Worm (Caenorhabditis elegans) whole organism, L1 larva: ENCODE results near the gene wapl-1.

Source experiments
- Y116A8C.19 ChIP-seq: sonication (generic microtip); optimal IDR thresholded peaks from 2 replicates; lab custom pipeline; 2016; ENCODE audit warnings: missing compliant biosample characterization, missing genetic modification characterization, borderline replicate concordance
- aha-1 ChIP-seq: fragments of 150-350 bp; optimal IDR thresholded peaks from 2 replicates; lab custom pipeline; 2014; ENCODE audit warnings: missing biosample characterization, missing genetic modification characterization
- alr-1 ChIP-seq: fragments of 200-800 bp; sonication (Bioruptor generic); optimal IDR thresholded peaks from 2 replicates; lab custom pipeline; 2018; ENCODE audit warnings: borderline replicate concordance, mild to moderate bottlenecking, missing genetic modification characterization, missing compliant biosample characterization
- aly-2 ChIP-seq: fragments of 150-350 bp; optimal IDR thresholded peaks from 2 replicates; lab custom pipeline; 2014; ENCODE audit warnings: missing biosample characterization, missing genetic modification characterization
- blmp-1 ChIP-seq: fragments of 150-350 bp; optimal IDR thresholded peaks from 2 replicates; lab custom pipeline; 2014; ENCODE audit warnings: missing biosample characterization, missing genetic modification characterization
- ceh-8 ChIP-seq: fragments of 200-800 bp; sonication (Bioruptor generic); optimal IDR thresholded peaks from 2 replicates; lab custom pipeline; 2018; ENCODE audit warnings: mild to moderate bottlenecking, missing genetic modification characterization, moderate library complexity, missing compliant biosample characterization
- ceh-82 ChIP-seq, 3 experiments: fragments of 150-350 bp in 1 of 3; sonication (generic microtip) in 2 of 3; optimal IDR thresholded peaks; 2 replicates each; lab custom pipeline; 2014 to 2017; ENCODE audit warnings: missing biosample characterization in 3 of 3, missing genetic modification characterization in 3 of 3
- ceh-90 ChIP-seq: sonication (generic microtip); optimal IDR thresholded peaks from 2 replicates; lab custom pipeline; 2016; ENCODE audit warnings: missing genetic modification characterization, missing compliant biosample characterization
- ces-1 ChIP-seq: fragments of 150-350 bp; optimal IDR thresholded peaks from 2 replicates; lab custom pipeline; 2014; ENCODE audit warnings: missing biosample characterization, missing genetic modification reagents, missing genetic modification characterization
- dpl-1 ChIP-seq, 3 experiments: fragments of 150-350 bp in 2 of 3; sonication (generic microtip) in 1 of 3; optimal IDR thresholded peaks; 2 replicates each; lab custom pipeline; 2014 to 2017; ENCODE audit warnings: missing biosample characterization in 3 of 3, missing genetic modification characterization in 3 of 3, missing genetic modification reagents in 3 of 3
- dsc-1 ChIP-seq: sonication (generic microtip); optimal IDR thresholded peaks from 2 replicates; lab custom pipeline; 2016; ENCODE audit warnings: mild to moderate bottlenecking, missing genetic modification characterization, missing compliant biosample characterization
- efl-1 ChIP-seq, 4 experiments: fragments of 150-350 bp; optimal IDR thresholded peaks in 3 of 4; peaks in 1 of 4; 1 replicate in 1 of 4; 2 replicates in 3 of 4; lab custom pipeline; 2014; ENCODE audit warnings: missing biosample characterization in 2 of 4, missing genetic modification characterization in 2 of 4, missing genetic modification reagents in 2 of 4
- egl-13 ChIP-seq: sonication (generic microtip); optimal IDR thresholded peaks from 2 replicates; lab custom pipeline; 2016; ENCODE audit warnings: missing genotype, missing genetic modification reagents, missing genetic modification characterization, missing compliant biosample characterization
- egl-27 ChIP-seq, 2 experiments: fragments of 150-350 bp in 1 of 2; sonication (generic microtip); optimal IDR thresholded peaks; 3 replicates each; lab custom pipeline; 2017 to 2018; ENCODE audit warnings: missing biosample characterization in 2 of 2, missing genetic modification characterization in 2 of 2, missing genetic modification reagents in 2 of 2
- elt-3 ChIP-seq, 6 experiments: fragments of 150-350 bp in 1 of 6; sonication (generic microtip); optimal IDR thresholded peaks; 2 replicates each; lab custom pipeline; 2017 to 2018; ENCODE audit warnings: missing biosample characterization in 6 of 6, missing genetic modification characterization in 6 of 6, inconsistent platforms in 1 of 6
- fkh-4 ChIP-seq: sonication (generic microtip); optimal IDR thresholded peaks from 2 replicates; lab custom pipeline; 2016; ENCODE audit warnings: missing compliant biosample characterization, missing genetic modification characterization, borderline replicate concordance
- fkh-8 ChIP-seq: sonication (generic microtip); optimal IDR thresholded peaks from 2 replicates; lab custom pipeline; 2016; ENCODE audit warnings: mild to moderate bottlenecking, missing genetic modification characterization, missing compliant biosample characterization
- fos-1 ChIP-seq: fragments of 150-350 bp; optimal IDR thresholded peaks from 2 replicates; lab custom pipeline; 2014; ENCODE audit warnings: missing biosample characterization, missing genetic modification characterization
- grh-1 ChIP-seq: fragments of 200-800 bp; sonication (Bioruptor generic); IDR thresholded peaks from 2 replicates; pipeline ENCODE4 v1.3.6; 2022; ENCODE audit warnings: missing genetic modification reagents, missing genetic modification characterization, missing compliant biosample characterization
- irx-1 ChIP-seq: sonication (generic microtip); optimal IDR thresholded peaks from 2 replicates; lab custom pipeline; 2016; ENCODE audit warnings: missing genetic modification characterization, missing compliant biosample characterization
- lin-13 ChIP-seq: fragments of 150-350 bp; optimal IDR thresholded peaks from 2 replicates; lab custom pipeline; 2014; ENCODE audit warnings: missing biosample characterization, missing genetic modification reagents, missing genetic modification characterization
- lin-14 ChIP-seq: fragments of 200-800 bp; sonication (Bioruptor generic); optimal IDR thresholded peaks from 2 replicates; lab custom pipeline; 2018; ENCODE audit warnings: mild to moderate bottlenecking, missing genetic modification characterization, moderate library complexity, missing compliant biosample characterization
- lin-35 ChIP-seq, 2 experiments: fragments of 150-350 bp; optimal IDR thresholded peaks; 2 replicates each; lab custom pipeline; 2014; ENCODE audit warnings: missing biosample characterization in 2 of 2, missing genetic modification characterization in 2 of 2, missing genetic modification reagents in 2 of 2
- lin-39 ChIP-seq: fragments of 150-350 bp; optimal IDR thresholded peaks from 2 replicates; lab custom pipeline; 2014; ENCODE audit warnings: missing biosample characterization, missing genetic modification reagents, missing genetic modification characterization
- lir-3 ChIP-seq: sonication (generic microtip); optimal IDR thresholded peaks from 2 replicates; lab custom pipeline; 2016; ENCODE audit warnings: mild to moderate bottlenecking, missing genetic modification characterization, moderate library complexity, missing compliant biosample characterization; ENCODE audit not compliant: poor library complexity
- lsy-2 ChIP-seq, 2 experiments: fragments of 150-350 bp; optimal IDR thresholded peaks; 2 replicates each; lab custom pipeline; 2014; ENCODE audit warnings: missing biosample characterization in 2 of 2, missing genetic modification characterization in 2 of 2
- mab-9 ChIP-seq: fragments of 200-800 bp; sonication (Bioruptor generic); IDR thresholded peaks from 2 replicates; pipeline ENCODE4 v1.3.6; 2022; ENCODE audit warnings: missing genetic modification reagents, missing genetic modification characterization, missing compliant biosample characterization
- nhr-11 ChIP-seq: fragments of 150-350 bp; optimal IDR thresholded peaks from 2 replicates; lab custom pipeline; 2014; ENCODE audit warnings: missing biosample characterization, missing genetic modification characterization
- nhr-19 ChIP-seq: fragments of 200-800 bp; sonication (Bioruptor generic); conservative IDR thresholded peaks from 2 replicates; pipeline ENCODE4 v1.3.6; 2022; ENCODE audit warnings: missing genetic modification characterization, missing compliant biosample characterization
- nhr-20 ChIP-seq: sonication (generic microtip); optimal IDR thresholded peaks from 2 replicates; lab custom pipeline; 2016; ENCODE audit warnings: mild to moderate bottlenecking, missing genetic modification characterization, missing compliant biosample characterization
- nhr-237 ChIP-seq: fragments of 150-350 bp; optimal IDR thresholded peaks from 2 replicates; lab custom pipeline; 2014; ENCODE audit warnings: missing biosample characterization, missing genetic modification characterization
- nhr-28 ChIP-seq: fragments of 150-350 bp; optimal IDR thresholded peaks from 2 replicates; lab custom pipeline; 2014; ENCODE audit warnings: missing biosample characterization, missing genetic modification characterization
- nhr-71 ChIP-seq: sonication (generic microtip); optimal IDR thresholded peaks from 2 replicates; lab custom pipeline; 2016; ENCODE audit warnings: mild to moderate bottlenecking, missing genetic modification characterization, moderate library complexity, missing compliant biosample characterization
- nhr-76 ChIP-seq: sonication (generic microtip); optimal IDR thresholded peaks from 2 replicates; lab custom pipeline; 2017; ENCODE audit warnings: missing biosample characterization, missing genetic modification characterization
- nhr-77 ChIP-seq: fragments of 150-350 bp; optimal IDR thresholded peaks from 2 replicates; lab custom pipeline; 2014; ENCODE audit warnings: missing biosample characterization, missing genetic modification characterization
- nhr-85 ChIP-seq: sonication (generic microtip); peaks from one replicate; lab custom pipeline; 2016; ENCODE audit warnings: missing genetic modification characterization, inconsistent platforms, missing compliant biosample characterization
- nhr-90 ChIP-seq: sonication (generic microtip); optimal IDR thresholded peaks from 2 replicates; lab custom pipeline; 2016; ENCODE audit warnings: mild to moderate bottlenecking, missing genetic modification characterization, missing compliant biosample characterization; ENCODE audit not compliant: poor library complexity
- pqm-1 ChIP-seq: sonication (generic microtip); optimal IDR thresholded peaks from 3 replicates; lab custom pipeline; 2017; ENCODE audit warnings: missing biosample characterization, missing genetic modification characterization
- snu-23 ChIP-seq: sonication (generic microtip); optimal IDR thresholded peaks from 2 replicates; lab custom pipeline; 2016; ENCODE audit warnings: missing genetic modification characterization, missing compliant biosample characterization
- sptf-1 ChIP-seq: fragments of 150-350 bp; optimal IDR thresholded peaks from 2 replicates; lab custom pipeline; 2014; ENCODE audit warnings: missing biosample characterization, missing genetic modification characterization
- sup-37 ChIP-seq: fragments of 200-800 bp; sonication (Bioruptor generic); optimal IDR thresholded peaks from 2 replicates; lab custom pipeline; 2018; ENCODE audit warnings: mild to moderate bottlenecking, missing genetic modification characterization, missing compliant biosample characterization
- swsn-7 ChIP-seq: sonication (generic microtip); optimal IDR thresholded peaks from 2 replicates; lab custom pipeline; 2016; ENCODE audit warnings: missing genetic modification characterization, missing compliant biosample characterization
- tbx-2 ChIP-seq: sonication (generic microtip); optimal IDR thresholded peaks from 2 replicates; lab custom pipeline; 2016; ENCODE audit warnings: missing genetic modification characterization, missing compliant biosample characterization
- tlp-1 ChIP-seq: fragments of 150-350 bp; optimal IDR thresholded peaks from 2 replicates; lab custom pipeline; 2014; ENCODE audit warnings: missing biosample characterization, missing genetic modification characterization
- unc-86 ChIP-seq: sonication (generic microtip); optimal IDR thresholded peaks from 2 replicates; lab custom pipeline; 2016; ENCODE audit warnings: missing genetic modification characterization, missing compliant biosample characterization
- unc-98 ChIP-seq: fragments of 200-800 bp; sonication (Bioruptor generic); IDR thresholded peaks from 2 replicates; pipeline ENCODE4 v1.3.6; 2022; ENCODE audit warnings: missing genetic modification characterization, missing compliant biosample characterization
- vab-15 ChIP-seq: sonication (generic microtip); optimal IDR thresholded peaks from 2 replicates; lab custom pipeline; 2017; ENCODE audit warnings: missing genotype, mild to moderate bottlenecking, missing genetic modification characterization, missing compliant biosample characterization
- zag-1 ChIP-seq: fragments of 150-350 bp; optimal IDR thresholded peaks from 2 replicates; lab custom pipeline; 2014; ENCODE audit warnings: missing biosample characterization, missing genetic modification characterization
- ztf-11 ChIP-seq, 2 experiments: sonication (generic microtip); optimal IDR thresholded peaks; 2 replicates each; lab custom pipeline; 2016 to 2017; ENCODE audit warnings: missing genetic modification characterization in 2 of 2, missing biosample characterization in 1 of 2, missing compliant biosample characterization in 1 of 2
- ztf-4 ChIP-seq: fragments of 150-350 bp; optimal IDR thresholded peaks from 2 replicates; lab custom pipeline; 2014; ENCODE audit warnings: missing biosample characterization, missing genetic modification characterization

wapl-1 gene

DNA sequence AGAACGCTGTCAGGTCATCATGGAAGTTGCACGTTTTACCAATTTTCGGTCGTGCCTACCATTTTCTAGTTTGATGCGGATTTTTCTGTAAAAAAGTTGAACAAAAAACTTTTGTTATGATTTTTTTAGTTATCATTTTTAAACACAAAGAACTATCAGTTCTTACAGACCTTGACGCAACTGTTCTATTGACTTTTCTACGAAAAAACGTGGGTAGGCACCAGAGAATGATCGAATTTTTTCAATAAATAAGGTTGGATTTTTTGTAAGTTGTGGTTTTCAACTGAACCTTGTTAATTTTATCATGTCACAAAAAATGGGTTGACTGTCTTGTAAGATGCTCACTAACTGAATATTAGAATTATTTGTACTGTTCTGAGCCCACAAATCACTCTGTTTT, 33.1 kb upstream of the wapl-1 start:
- TF ChIP-seq nhr-19 (GFP tag; lab: Robert Waterston, UW) (peak; percentile 77), sptf-1 (tag; lab: Kevin White, UChicago) (no peak), lsy-2 (tag; optimal IDR thresholded peaks at IDR 0.05; lab: Kevin White, UChicago) (no peak), zag-1 (no peak), nhr-71 (peak; percentile 9), nhr-77 (tag; lab: Kevin White, UChicago) (no peak), snu-23 (GFP tag; lab: Kevin White, UChicago) (peak; percentile 7), lin-35 (GFP tag; optimal IDR thresholded peaks at IDR 0.05; lab: Kevin White, UChicago) (no peak), efl-1 (optimal IDR thresholded peaks at IDR 0.05; lab: Kevin White, UChicago) (no peak), efl-1 (GFP tag; optimal IDR thresholded peaks at IDR 0.05 in 1 of 2; lab: Kevin White, UChicago) (peak in 1 of 2 experiments; percentile 25), ztf-4 (tag; lab: Kevin White, UChicago) (no peak), nhr-85 (tag; lab: Kevin White, UChicago) (peak; percentile 45), nhr-20 (tag; lab: Kevin White, UChicago) (peak; percentile 46), lin-14 (GFP tag; lab: Kevin White, UChicago) (peak; percentile 20), dpl-1 (GFP tag; optimal IDR thresholded peaks at IDR 0.05; lab: Kevin White, UChicago) (no peak), ces-1 (GFP tag; lab: Kevin White, UChicago) (no peak), aly-2 (no peak)
- TF ChIP-seq, all 84 proteins: peak for 7

DNA sequence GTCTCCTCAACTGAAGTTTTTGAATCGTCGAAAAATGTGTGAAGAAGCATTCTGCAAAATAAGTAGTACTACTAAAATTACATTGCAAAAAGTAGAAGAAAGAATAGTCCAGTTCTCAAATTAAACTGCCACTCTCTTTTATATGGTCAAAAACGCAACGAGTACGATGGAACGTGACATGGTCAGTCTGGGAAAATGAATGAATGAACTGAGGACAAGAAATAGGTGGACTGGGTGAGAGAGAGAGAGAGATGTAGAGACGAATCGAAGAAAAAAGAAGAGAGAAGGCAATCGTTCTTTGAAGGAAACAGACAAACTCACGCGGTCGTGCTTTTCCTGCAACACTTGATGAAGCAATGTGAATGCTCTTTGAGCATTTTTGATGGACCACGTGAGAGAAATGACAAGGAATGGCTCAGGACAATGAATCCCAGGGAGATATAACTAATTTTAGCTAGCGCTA, 31.5 kb upstream of the wapl-1 start, which contains the start of gene M01H9.3:
Gene M01H9.3, minus strand, starts transcription at position 51 of the 463 bp plus-strand sequence.
- no peak for TF ChIP-seq elt-3 (tag; optimal IDR thresholded peaks at IDR 0.05; lab: Kevin White, UChicago)
- TF ChIP-seq nhr-90 = peak; percentile 30
- no peak for TF ChIP-seq egl-27 (tag; optimal IDR thresholded peaks at IDR 0.05; lab: Kevin White, UChicago)
- TF ChIP-seq nhr-85 (tag; lab: Kevin White, UChicago) = peak; percentile 79
- no peak for TF ChIP-seq pqm-1
- no peak for TF ChIP-seq grh-1 (GFP tag; lab: Robert Waterston, UW)
- TF ChIP-seq vab-15 = no peak
- no peak for TF ChIP-seq dsc-1
- TF ChIP-seq Y116A8C.19 (tag; lab: Kevin White, UChicago) = no peak
- no peak for TF ChIP-seq blmp-1 (tag; lab: Kevin White, UChicago)
- no peak for TF ChIP-seq nhr-11 (tag; lab: Kevin White, UChicago)
- no peak for TF ChIP-seq ceh-90
- TF ChIP-seq swsn-7 (tag; lab: Kevin White, UChicago) = peak; percentile 67
- no peak for TF ChIP-seq mab-9 (GFP tag; lab: Robert Waterston, UW)
- TF ChIP-seq snu-23 (GFP tag; lab: Kevin White, UChicago) = peak; percentile 89
- TF ChIP-seq ceh-82 (tag; optimal IDR thresholded peaks at IDR 0.05; lab: Kevin White, UChicago) = peak in 2 of 3 experiments; percentile 14 to 41
- no peak for TF ChIP-seq nhr-76 (tag; lab: Kevin White, UChicago)
- TF ChIP-seq aly-2 = peak; percentile 7
- TF ChIP-seq tlp-1 = no peak
- TF ChIP-seq nhr-28 (tag; lab: Kevin White, UChicago) = no peak
- peak; percentile 92 for TF ChIP-seq nhr-71
- no peak for TF ChIP-seq fkh-4 (tag; lab: Kevin White, UChicago)
- TF ChIP-seq ces-1 (GFP tag; lab: Kevin White, UChicago) = no peak
- TF ChIP-seq unc-86 (tag; lab: Kevin White, UChicago) = peak; percentile 80
- no peak for TF ChIP-seq nhr-77 (tag; lab: Kevin White, UChicago)
- TF ChIP-seq lin-13 = peak; percentile 4
- no peak for TF ChIP-seq nhr-237 (tag; lab: Kevin White, UChicago)
- no peak for TF ChIP-seq ztf-11 (tag; optimal IDR thresholded peaks at IDR 0.05; lab: Kevin White, UChicago)
- no peak for TF ChIP-seq egl-13
- peak; percentile 82 for TF ChIP-seq tbx-2 (tag; lab: Kevin White, UChicago)
- TF ChIP-seq alr-1 = no peak
- TF ChIP-seq lin-39 (tag; lab: Kevin White, UChicago) = peak; percentile 48
- TF ChIP-seq sup-37 (GFP tag; lab: Kevin White, UChicago) = no peak
- no peak for TF ChIP-seq fos-1 (tag; lab: Kevin White, UChicago)
- peak; percentile 59 for TF ChIP-seq fkh-8
- no peak for TF ChIP-seq sptf-1 (tag; lab: Kevin White, UChicago)
- TF ChIP-seq aha-1 (tag; lab: Kevin White, UChicago) = no peak
- TF ChIP-seq ceh-8 = no peak
- TF ChIP-seq irx-1 (tag; lab: Kevin White, UChicago) = no peak
- TF ChIP-seq lir-3 (tag; lab: Kevin White, UChicago) = peak; percentile 78
- TF ChIP-seq unc-98 (GFP tag; lab: Robert Waterston, UW) = no peak
